Fruit fly (Drosophila melanogaster) whole organism, prepupa: ENCODE measurements around the gene Vps2.
A peak's percentile ranks its signal among the peaks of the same experiment; 100 is the strongest.

Experiments
- CG10631 ChIP-seq: fragments of 200-800 bp; sonication (Bioruptor generic); optimal IDR thresholded peaks from 2 replicates; lab custom pipeline; 2016; ENCODE audit warnings: missing biosample characterization, missing genetic modification characterization
- CG16779 ChIP-seq: fragments of 200-800 bp; sonication (Bioruptor generic); optimal IDR thresholded peaks from 3 replicates; lab custom pipeline; 2017; ENCODE audit warnings: missing biosample characterization, mild to moderate bottlenecking, missing genetic modification characterization
- CG6792 ChIP-seq: fragments of 200-800 bp; sonication (Bioruptor generic); optimal IDR thresholded peaks from 3 replicates; lab custom pipeline; 2016; ENCODE audit warnings: missing biosample characterization, missing genetic modification characterization
- CG7368 ChIP-seq: fragments of 200-800 bp; sonication (Bioruptor generic); optimal IDR thresholded peaks from 3 replicates; lab custom pipeline; 2016; ENCODE audit warnings: missing biosample characterization, missing genetic modification characterization
- CG9139 ChIP-seq: fragments of 200-800 bp; sonication (Bioruptor generic); optimal IDR thresholded peaks from 3 replicates; lab custom pipeline; 2017; ENCODE audit warnings: missing biosample characterization, mild to moderate bottlenecking, missing genetic modification characterization
- Eip75B ChIP-seq: fragments of 200-800 bp; sonication (Bioruptor generic); optimal IDR thresholded peaks from 3 replicates; lab custom pipeline; 2016; ENCODE audit warnings: missing biosample characterization, missing genetic modification characterization
- Hr39 ChIP-seq: fragments of 200-800 bp; sonication (Bioruptor generic); optimal IDR thresholded peaks from 2 replicates; lab custom pipeline; 2016; ENCODE audit warnings: missing biosample characterization, missing genetic modification characterization
- OdsH ChIP-seq: fragments of 200-800 bp; sonication (Bioruptor generic); optimal IDR thresholded peaks from 3 replicates; lab custom pipeline; 2016; ENCODE audit warnings: missing biosample characterization, missing genetic modification characterization
- dac ChIP-seq: fragments of 200-800 bp; sonication (Bioruptor generic); optimal IDR thresholded peaks from 2 replicates; lab custom pipeline; 2017; ENCODE audit warnings: missing biosample characterization, mild to moderate bottlenecking, missing genetic modification characterization
- dsx ChIP-seq: fragments of 200-800 bp; optimal IDR thresholded peaks from 3 replicates; lab custom pipeline; 2019; ENCODE audit warnings: missing biosample characterization, mild to moderate bottlenecking, missing genetic modification characterization, moderate library complexity; ENCODE audit not compliant: poor library complexity, severe bottlenecking
- pdm3 ChIP-seq: fragments of 200-800 bp; sonication (Bioruptor generic); optimal IDR thresholded peaks from 3 replicates; lab custom pipeline; 2016; ENCODE audit warnings: missing biosample characterization, missing genetic modification characterization
- vri ChIP-seq: fragments of 200-800 bp; sonication (Bioruptor generic); optimal IDR thresholded peaks from 3 replicates; lab custom pipeline; 2016; ENCODE audit warnings: missing biosample characterization, mild to moderate bottlenecking, missing genetic modification characterization

DNA sequence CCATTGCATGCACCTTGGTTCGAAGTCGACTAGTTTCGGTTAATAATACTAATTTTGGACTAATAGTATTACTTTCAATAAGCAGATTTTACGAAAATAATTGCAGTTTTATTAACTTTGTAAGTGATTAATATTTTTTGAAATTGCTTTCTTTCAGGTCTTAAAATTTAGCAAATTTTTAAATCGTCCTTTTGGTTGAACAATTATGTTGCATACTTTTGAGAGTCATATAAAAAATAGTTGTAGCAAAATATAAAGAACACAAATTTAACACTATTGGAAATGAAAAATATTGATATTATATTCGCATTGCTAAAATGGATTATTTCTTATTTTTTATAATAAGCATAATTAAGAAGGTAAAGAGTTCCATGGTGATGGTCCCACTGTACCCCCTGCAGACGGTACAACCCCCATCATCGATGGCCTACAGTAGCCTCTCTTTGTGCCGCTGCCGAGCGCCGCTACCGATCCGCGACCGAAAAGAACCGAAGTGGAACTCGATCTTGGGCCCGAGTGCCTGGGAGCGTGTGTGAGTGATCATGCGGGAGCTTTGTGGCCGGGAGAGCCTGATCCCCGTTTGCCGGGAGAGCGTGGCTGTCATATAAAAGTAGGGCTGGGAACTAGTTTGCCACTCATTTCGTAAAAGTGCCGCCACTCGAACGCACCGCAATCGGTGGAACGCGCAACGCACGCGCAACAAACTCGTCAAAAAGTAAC, 31.3 kb upstream of the Vps2 start:
- TF ChIP-seq Eip75B (GFP tag; lab: Kevin White, UChicago) (peak; percentile 92), dsx (peak; percentile 63), Hr39 (GFP tag; lab: Kevin White, UChicago) (peak; percentile 89), CG9139 (GFP tag; lab: Kevin White, UChicago) (peak; percentile 73), CG10631 (GFP tag; lab: Kevin White, UChicago) (peak; percentile 96), pdm3 (GFP tag; lab: Kevin White, UChicago) (peak; percentile 93), OdsH (GFP tag; lab: Kevin White, UChicago) (peak; percentile 92), CG16779 (tag; lab: Kevin White, UChicago) (peak; percentile 89), vri (GFP tag; lab: Kevin White, UChicago) (peak; percentile 53), CG6792 (peak; percentile 94), CG7368 (GFP tag; lab: Kevin White, UChicago) (peak; percentile 78), dac (GFP tag; lab: Kevin White, UChicago) (peak; percentile 81)
